Fruit fly (Drosophila melanogaster): ENCODE data around the gene CG13893.

- no peak for TF ChIP-seq CG4496 (GFP tag; IDR thresholded peaks at IDR 0.05)
- TF ChIP-seq CG15710 (tag; optimal IDR thresholded peaks at IDR 0.05) = no peak
- TF ChIP-seq CG17806 (tag; optimal IDR thresholded peaks at IDR 0.05) = no peak
- TF ChIP-seq EcR (GFP tag; optimal IDR thresholded peaks at IDR 0.05) = no peak
- TF ChIP-seq gl (tag; optimal IDR thresholded peaks at IDR 0.05) = no peak
- TF ChIP-seq CG8159 (tag; optimal IDR thresholded peaks at IDR 0.05) = no peak
- TF ChIP-seq rn (GFP tag; IDR thresholded peaks at IDR 0.05) = no peak
- no peak for TF ChIP-seq CG9948 (tag; optimal IDR thresholded peaks at IDR 0.05)
- TF ChIP-seq fd96Ca (GFP tag; IDR thresholded peaks at IDR 0.05) = 0 out of 3 replicates have a peak, but pooled peaks have one; percentile 9
- no peak for TF ChIP-seq D1 (tag; optimal IDR thresholded peaks at IDR 0.05)
- 0 out of 2 replicates have a peak, but pooled peaks have one; percentile 46 for TF ChIP-seq CG12605 (GFP tag; IDR thresholded peaks at IDR 0.05)
- peak; percentile 59 for TF ChIP-seq CG32121 (GFP tag; IDR thresholded peaks at IDR 0.05)
Measured at dm6 chr3L:625899-626298, 22.1 kb upstream of the CG13893 start.
